Worm (Caenorhabditis elegans) whole organism, mixed stage, embryonic: Measurements from ENCODE around the gene C18E9.8.

Experiments used
- nhr-12 ChIP-seq: fragments of 150-350 bp; optimal IDR thresholded peaks from 2 replicates; lab custom pipeline; 2014; ENCODE audit warnings: missing biosample characterization, missing genetic modification characterization
- unc-62 ChIP-seq: fragments of 150-350 bp; optimal IDR thresholded peaks from 2 replicates; lab custom pipeline; 2014; ENCODE audit warnings: missing biosample characterization, missing genetic modification reagents, missing genetic modification characterization

DNA sequence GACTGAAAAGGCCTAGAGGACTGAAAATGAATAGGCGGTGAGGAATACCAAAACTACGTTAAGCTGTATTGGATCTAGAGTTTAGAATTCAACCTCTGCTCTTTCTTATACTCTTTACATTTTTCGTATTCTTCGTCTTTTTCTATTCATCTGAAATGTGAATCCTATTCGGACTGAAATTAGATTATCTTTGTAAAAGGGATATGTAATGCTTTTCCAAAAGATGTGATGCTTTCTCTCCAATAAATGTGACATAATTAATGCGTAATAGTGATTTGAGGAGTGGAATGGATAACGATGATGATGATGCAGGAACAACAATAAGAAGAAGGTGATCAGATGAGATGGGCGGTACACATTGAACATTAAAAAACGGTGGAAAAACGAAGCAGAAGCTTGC is 39.2 kb downstream of the C18E9.8 start:
- TF ChIP-seq nhr-12 (tag; lab: Kevin White, UChicago): no peak
- TF ChIP-seq unc-62 (GFP tag; lab: Kevin White, UChicago): no peak
